ENCODE assay signal across 6 fruit fly cellular contexts in the genomic region with DNA sequence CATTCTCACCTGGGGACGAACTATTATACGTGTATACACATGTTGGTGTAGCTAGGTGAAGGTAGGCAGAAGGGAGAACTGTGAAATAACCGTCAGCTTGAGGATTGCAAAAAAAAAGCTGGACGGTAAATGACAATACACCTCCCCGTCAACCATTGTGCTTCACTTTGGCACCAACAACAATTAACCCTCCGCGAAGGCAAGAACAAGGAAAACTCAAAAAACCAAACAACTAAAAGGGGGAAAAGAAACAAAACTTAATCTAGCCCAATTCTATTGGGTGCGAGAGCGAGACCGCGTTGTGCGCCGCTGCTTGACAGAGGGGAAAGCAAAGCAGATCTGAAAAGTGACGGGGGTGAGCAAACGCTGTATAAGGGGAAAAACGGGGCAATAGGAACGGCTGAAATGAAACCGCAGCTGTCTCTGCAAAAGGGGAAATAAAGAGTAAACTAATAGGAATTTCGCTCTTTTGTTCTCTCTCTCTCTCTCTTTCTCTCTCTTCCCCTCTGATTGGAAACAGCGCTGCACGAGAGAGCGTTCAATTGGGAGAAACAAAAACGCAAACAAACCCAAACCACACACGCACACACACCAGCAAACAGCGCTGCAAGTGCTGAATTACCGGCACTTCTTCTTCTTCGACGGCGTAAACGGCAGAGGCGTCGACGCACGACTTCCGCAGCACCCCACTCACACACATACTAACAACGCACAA.
TF ChIP-seq lines count a peak whose summit lies in the region.

No protein-coding gene starts in this region.

- no peak for TF ChIP-seq CTCF in whole organism, embryonic (GFP tag; optimal IDR thresholded peaks at IDR 0.05; lab: Kevin White, UChicago)

TF ChIP-seq in whole organism, 6 proteins besides CTCF, POLR2A, EP300 and RAD21:
- TF ChIP-seq Dll (optimal IDR thresholded peaks at IDR 0.05; lab: Kevin White, UChicago): peak; percentile 82
- no peak for TF ChIP-seq pan (optimal IDR thresholded peaks at IDR 0.05; lab: Kevin White, UChicago)

TF ChIP-seq in whole organism, adult, 20 proteins besides CTCF, POLR2A, EP300 and RAD21:
- TF ChIP-seq pad (GFP tag; optimal IDR thresholded peaks at IDR 0.05; lab: Kevin White, UChicago): peak; percentile 100
- no peak for TF ChIP-seq toe (GFP tag; optimal IDR thresholded peaks at IDR 0.05; lab: Kevin White, UChicago)
- TF ChIP-seq CG1620 (GFP tag; optimal IDR thresholded peaks at IDR 0.05; lab: Kevin White, UChicago): no peak
- TF ChIP-seq ovo (GFP tag; optimal IDR thresholded peaks at IDR 0.05; lab: Kevin White, UChicago): peak; percentile 35
- no peak for TF ChIP-seq Mnt (GFP tag; optimal IDR thresholded peaks at IDR 0.05; lab: Kevin White, UChicago)
- no peak for TF ChIP-seq CG7045 (GFP tag; optimal IDR thresholded peaks at IDR 0.05; lab: Kevin White, UChicago)
- no peak for TF ChIP-seq tj (GFP tag; optimal IDR thresholded peaks at IDR 0.05; lab: Kevin White, UChicago)
- TF ChIP-seq Hr96 (GFP tag; optimal IDR thresholded peaks at IDR 0.05; lab: Kevin White, UChicago): peak; percentile 7

TF ChIP-seq in whole organism, embryonic, 481 proteins besides CTCF, POLR2A, EP300 and RAD21 (continues in another document):
- peak; percentile 54; the same call in 1 of the 3 replicates for TF ChIP-seq CG6791 (GFP tag; IDR thresholded peaks at IDR 0.05; lab: Robert Waterston, UW; ENCODE audit: partially characterized antibody)
- peak; percentile 50; the same call in 1 of the 2 replicates for TF ChIP-seq vvl (GFP tag; IDR thresholded peaks at IDR 0.05; lab: Robert Waterston, UW)
- TF ChIP-seq E2f2 (GFP tag; IDR thresholded peaks at IDR 0.05; lab: Robert Waterston, UW): 0 out of 2 replicates have a peak, but pooled peaks have one; percentile 12
- no peak for TF ChIP-seq ato (GFP tag; IDR thresholded peaks at IDR 0.05; lab: Robert Waterston, UW; ENCODE audit: partially characterized antibody)
- TF ChIP-seq CG33557 (GFP tag; optimal IDR thresholded peaks at IDR 0.05; lab: Kevin White, UChicago): no peak
- no peak for TF ChIP-seq tgo (GFP tag; IDR thresholded peaks at IDR 0.05; lab: Robert Waterston, UW)
- peak; percentile 63 for TF ChIP-seq hbn (GFP tag; IDR thresholded peaks at IDR 0.05; lab: Robert Waterston, UW; ENCODE audit: partially characterized antibody)
- peak; percentile 68 for TF ChIP-seq Tbp (GFP tag; optimal IDR thresholded peaks at IDR 0.05; lab: Kevin White, UChicago)
- TF ChIP-seq sob (GFP tag; IDR thresholded peaks at IDR 0.05; lab: Robert Waterston, UW): peak; percentile 27; the same call in 1 of the 2 replicates
- peak; percentile 62 for TF ChIP-seq CG4360 (GFP tag; IDR thresholded peaks at IDR 0.05; lab: Robert Waterston, UW)
- TF ChIP-seq Trl (optimal IDR thresholded peaks at IDR 0.05; lab: Kevin White, UChicago): peak; percentile 99 to 100
- peak; percentile 65 for TF ChIP-seq Trl (GFP tag; optimal IDR thresholded peaks at IDR 0.05; lab: Kevin White, UChicago)
- no peak for TF ChIP-seq Side (GFP tag; optimal IDR thresholded peaks at IDR 0.05; lab: Kevin White, UChicago)
- peak; percentile 86 for TF ChIP-seq crol (GFP tag; IDR thresholded peaks at IDR 0.05; lab: Robert Waterston, UW)
- TF ChIP-seq lov (optimal IDR thresholded peaks at IDR 0.05; lab: Kevin White, UChicago): no peak
- peak; percentile 44; the same call in 1 of the 3 replicates for TF ChIP-seq lov (GFP tag; IDR thresholded peaks at IDR 0.05; lab: Robert Waterston, UW)

TF ChIP-seq in whole organism, prepupa, 60 proteins besides CTCF, POLR2A, EP300 and RAD21 (continues in another document):
- TF ChIP-seq CG4318 (GFP tag; optimal IDR thresholded peaks at IDR 0.05; lab: Kevin White, UChicago) (no peak), OdsH (GFP tag; optimal IDR thresholded peaks at IDR 0.05; lab: Kevin White, UChicago) (no peak), CG6276 (GFP tag; optimal IDR thresholded peaks at IDR 0.05; lab: Kevin White, UChicago) (no peak), CG9139 (GFP tag; optimal IDR thresholded peaks at IDR 0.05; lab: Kevin White, UChicago) (no peak), achi (GFP tag; optimal IDR thresholded peaks at IDR 0.05; lab: Kevin White, UChicago) (no peak), CG32006 (GFP tag; optimal IDR thresholded peaks at IDR 0.05; lab: Kevin White, UChicago) (no peak), CG8319 (GFP tag; optimal IDR thresholded peaks at IDR 0.05; lab: Kevin White, UChicago) (no peak), vri (GFP tag; optimal IDR thresholded peaks at IDR 0.05; lab: Kevin White, UChicago) (no peak), CG16779 (tag; optimal IDR thresholded peaks at IDR 0.05; lab: Kevin White, UChicago) (no peak), fd59A (GFP tag; optimal IDR thresholded peaks at IDR 0.05; lab: Kevin White, UChicago) (no peak), fkh (GFP tag; optimal IDR thresholded peaks at IDR 0.05; lab: Kevin White, UChicago) (peak; percentile 75), CG6808 (GFP tag; optimal IDR thresholded peaks at IDR 0.05; lab: Kevin White, UChicago) (no peak), CG3032 (tag; optimal IDR thresholded peaks at IDR 0.05; lab: Kevin White, UChicago) (no peak), CG11294 (GFP tag; IDR thresholded peaks at IDR 0.05; lab: Robert Waterston, UW) (no peak), CG31627 (GFP tag; optimal IDR thresholded peaks at IDR 0.05; lab: Kevin White, UChicago) (no peak), CG6792 (GFP tag; optimal IDR thresholded peaks at IDR 0.05; lab: Kevin White, UChicago) (no peak), pdm3 (GFP tag; optimal IDR thresholded peaks at IDR 0.05; lab: Kevin White, UChicago) (no peak), salr (GFP tag; optimal IDR thresholded peaks at IDR 0.05; lab: Kevin White, UChicago) (no peak), dac (GFP tag; optimal IDR thresholded peaks at IDR 0.05; lab: Kevin White, UChicago) (no peak), Ets21C (GFP tag; optimal IDR thresholded peaks at IDR 0.05; lab: Kevin White, UChicago) (no peak)

TF ChIP-seq in whole organism, pupa, 21 proteins besides CTCF, POLR2A, EP300 and RAD21:
- TF ChIP-seq CG13204 (GFP tag; optimal IDR thresholded peaks at IDR 0.05; lab: Kevin White, UChicago) (peak; percentile 60), fd96Ca (GFP tag; IDR thresholded peaks at IDR 0.05; lab: Robert Waterston, UW) (peak; percentile 72), CG12605 (GFP tag; IDR thresholded peaks at IDR 0.05; lab: Robert Waterston, UW) (peak; percentile 54; the same call in 1 of the 2 replicates), Pif1A (GFP tag; optimal IDR thresholded peaks at IDR 0.05; lab: Kevin White, UChicago) (no peak)

TF ChIP-seq in whole organism, wandering third instar larva, 38 proteins besides CTCF, POLR2A, EP300 and RAD21 (continues in another document):
- TF ChIP-seq dsf (GFP tag; optimal IDR thresholded peaks at IDR 0.05; lab: Kevin White, UChicago; ENCODE audit: borderline replicate concordance): no peak
- no peak for TF ChIP-seq OdsH (GFP tag; optimal IDR thresholded peaks at IDR 0.05; lab: Kevin White, UChicago)
- TF ChIP-seq Dif (GFP tag; optimal IDR thresholded peaks at IDR 0.05; lab: Kevin White, UChicago; ENCODE audit: partially characterized antibody): peak; percentile 55
- no peak for TF ChIP-seq h (GFP tag; optimal IDR thresholded peaks at IDR 0.05; lab: Kevin White, UChicago)
- no peak for TF ChIP-seq ey (GFP tag; optimal IDR thresholded peaks at IDR 0.05; lab: Kevin White, UChicago)
- no peak for TF ChIP-seq Myc (optimal IDR thresholded peaks at IDR 0.05; lab: Kevin White, UChicago)
- peak; percentile 37 for TF ChIP-seq psq (GFP tag; optimal IDR thresholded peaks at IDR 0.05; lab: Kevin White, UChicago)
- no peak for TF ChIP-seq CrebA (GFP tag; optimal IDR thresholded peaks at IDR 0.05; lab: Kevin White, UChicago; ENCODE audit: borderline replicate concordance)
- no peak for TF ChIP-seq pan (optimal IDR thresholded peaks at IDR 0.05; lab: Kevin White, UChicago)
- no peak for TF ChIP-seq Jra (GFP tag; optimal IDR thresholded peaks at IDR 0.05; lab: Kevin White, UChicago)
- TF ChIP-seq Hr83 (GFP tag; optimal IDR thresholded peaks at IDR 0.05; lab: Kevin White, UChicago; ENCODE audit: poor library complexity, severe bottlenecking): no peak
- no peak for TF ChIP-seq fru (GFP tag; optimal IDR thresholded peaks at IDR 0.05; lab: Kevin White, UChicago)
- TF ChIP-seq Hnf4 (GFP tag; optimal IDR thresholded peaks at IDR 0.05; lab: Kevin White, UChicago): no peak
- no peak for TF ChIP-seq usp (GFP tag; optimal IDR thresholded peaks at IDR 0.05; lab: Kevin White, UChicago)
- no peak for TF ChIP-seq brk (GFP tag; optimal IDR thresholded peaks at IDR 0.05; lab: Kevin White, UChicago)
- no peak for TF ChIP-seq HLH106 (tag; optimal IDR thresholded peaks at IDR 0.05; lab: Kevin White, UChicago)
- peak; percentile 9 for TF ChIP-seq N (GFP tag; optimal IDR thresholded peaks at IDR 0.05; lab: Kevin White, UChicago)
- no peak for TF ChIP-seq sage (GFP tag; optimal IDR thresholded peaks at IDR 0.05; lab: Kevin White, UChicago)
- no peak for TF ChIP-seq rgr (GFP tag; optimal IDR thresholded peaks at IDR 0.05; lab: Kevin White, UChicago)
- TF ChIP-seq CG32264 (GFP tag; optimal IDR thresholded peaks at IDR 0.05; lab: Kevin White, UChicago): no peak
- no peak for TF ChIP-seq br (GFP tag; optimal IDR thresholded peaks at IDR 0.05; lab: Kevin White, UChicago)
- no peak for TF ChIP-seq Sp1 (GFP tag; optimal IDR thresholded peaks at IDR 0.05; lab: Kevin White, UChicago)
- TF ChIP-seq Mio (GFP tag; optimal IDR thresholded peaks at IDR 0.05; lab: Kevin White, UChicago): no peak
- no peak for TF ChIP-seq Dfd (GFP tag; optimal IDR thresholded peaks at IDR 0.05; lab: Kevin White, UChicago)
- TF ChIP-seq lola (GFP tag; optimal IDR thresholded peaks at IDR 0.05; lab: Kevin White, UChicago): no peak
- no peak for TF ChIP-seq Rel (GFP tag; optimal IDR thresholded peaks at IDR 0.05; lab: Kevin White, UChicago)
- no peak for TF ChIP-seq Rel (tag; optimal IDR thresholded peaks at IDR 0.05; lab: Kevin White, UChicago)
- TF ChIP-seq dl (GFP tag; optimal IDR thresholded peaks at IDR 0.05; lab: Kevin White, UChicago; ENCODE audit: insufficient read depth in 1 of 2, partially characterized antibody in 2 of 2): peak; percentile 12 to 70
- TF ChIP-seq jim (GFP tag; optimal IDR thresholded peaks at IDR 0.05; lab: Kevin White, UChicago): no peak
- no peak for TF ChIP-seq Abd-B (GFP tag; optimal IDR thresholded peaks at IDR 0.05; lab: Kevin White, UChicago)
- no peak for TF ChIP-seq dmrt93B (GFP tag; optimal IDR thresholded peaks at IDR 0.05; lab: Kevin White, UChicago)
- TF ChIP-seq CG9705 (GFP tag; optimal IDR thresholded peaks at IDR 0.05; lab: Kevin White, UChicago): no peak
- peak; percentile 59 for TF ChIP-seq Vsx2 (GFP tag; optimal IDR thresholded peaks at IDR 0.05; lab: Kevin White, UChicago; ENCODE audit: partially characterized antibody)
- no peak for TF ChIP-seq tai (GFP tag; optimal IDR thresholded peaks at IDR 0.05; lab: Kevin White, UChicago)
- no peak for TF ChIP-seq woc (GFP tag; optimal IDR thresholded peaks at IDR 0.05; lab: Kevin White, UChicago)
- no peak for TF ChIP-seq sv (GFP tag; optimal IDR thresholded peaks at IDR 0.05; lab: Kevin White, UChicago)
- no peak for TF ChIP-seq Hr78 (GFP tag; optimal IDR thresholded peaks at IDR 0.05; lab: Kevin White, UChicago)
